Fruit fly (Drosophila melanogaster) Kc167 (cell line): ENCODE data around the gene Datp.

Experiments
- Myc ChIP-seq: fragments of >200 bp; optimal IDR thresholded peaks from 2 replicates; lab custom pipeline; 2017; ENCODE audit warnings: missing external identifiers
- Sin3A ChIP-seq: fragments of >200 bp; optimal IDR thresholded peaks from 2 replicates; lab custom pipeline; 2018; ENCODE audit warnings: missing external identifiers

DNA sequence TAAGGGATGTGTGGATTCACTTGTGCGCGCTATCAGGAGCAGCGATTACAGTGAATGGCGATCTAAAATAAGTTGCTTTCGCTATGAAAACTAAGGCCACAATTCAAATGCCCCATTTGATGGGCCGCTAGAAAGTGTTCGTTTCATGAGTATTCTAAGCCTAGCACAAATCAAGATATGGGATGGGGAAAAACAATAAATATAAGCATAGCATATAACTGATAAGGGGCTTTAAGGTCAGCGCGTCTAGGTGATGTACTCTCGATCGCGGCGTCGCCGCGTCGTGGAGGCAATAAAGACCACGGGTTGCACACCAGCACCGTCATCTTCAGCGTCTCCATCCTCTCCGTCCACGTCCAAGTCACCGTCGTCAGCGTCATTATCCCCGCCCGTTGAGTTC lies 22.2 kb upstream of the Datp start:
- no peak for TF ChIP-seq Sin3A
- TF ChIP-seq Myc (lab: Kevin White, UChicago): no peak
